Fruit fly (Drosophila melanogaster) whole organism, embryonic: ENCODE results near the gene Arp8.

Experiments
- Abd-B ChIP-seq: fragments of 200-800 bp; sonication (Bioruptor generic); optimal IDR thresholded peaks from 2 replicates; lab custom pipeline; 2018; ENCODE audit warnings: missing biosample characterization, mild to moderate bottlenecking, missing genetic modification characterization, moderate library complexity
- Antp ChIP-seq: fragments of 200-800 bp; sonication (Bioruptor generic); optimal IDR thresholded peaks from 3 replicates; lab custom pipeline; 2016; ENCODE audit warnings: missing biosample characterization, missing genetic modification characterization
- Asciz ChIP-seq: fragments of 200-800 bp; sonication (Bioruptor generic); optimal IDR thresholded peaks from 2 replicates; lab custom pipeline; 2017; ENCODE audit warnings: missing biosample characterization, mild to moderate bottlenecking, missing genetic modification characterization, missing genetic modification reagents
- CG11093 ChIP-seq: fragments of 200-800 bp; sonication (Bioruptor generic); IDR thresholded peaks from 3 replicates; pipeline ENCODE4 v1.3.6; 2022; ENCODE audit warnings: missing biosample characterization, missing genetic modification characterization
- CG17385 ChIP-seq: fragments of 200-800 bp; sonication (Bioruptor generic); optimal IDR thresholded peaks from 3 replicates; lab custom pipeline; 2018; ENCODE audit warnings: missing biosample characterization, mild to moderate bottlenecking, missing genetic modification characterization
- CG17568 ChIP-seq: fragments of 200-800 bp; sonication (Bioruptor generic); optimal IDR thresholded peaks from 2 replicates; lab custom pipeline; 2018; ENCODE audit warnings: missing biosample characterization, mild to moderate bottlenecking, missing genetic modification characterization, moderate library complexity
- CG18262 ChIP-seq: fragments of 200-800 bp; optimal IDR thresholded peaks from 3 replicates; lab custom pipeline; 2019; ENCODE audit warnings: missing biosample characterization, mild to moderate bottlenecking, missing genetic modification characterization, moderate library complexity
- CG31224 ChIP-seq: fragments of 200-800 bp; sonication (Bioruptor generic); IDR thresholded peaks from 2 replicates; pipeline ENCODE4 v1.3.6; 2022; ENCODE audit warnings: missing biosample characterization, missing genetic modification characterization
- CG32772 ChIP-seq: fragments of 200-800 bp; sonication (Bioruptor generic); IDR thresholded peaks from 2 replicates; pipeline ENCODE4 v1.3.6; 2022; ENCODE audit warnings: missing biosample characterization, missing genetic modification characterization
- CG3847 ChIP-seq: fragments of 200-800 bp; sonication (Bioruptor generic); IDR thresholded peaks from 2 replicates; pipeline ENCODE4 v1.3.6; 2022; ENCODE audit warnings: missing biosample characterization, missing genetic modification characterization
- CG4730 ChIP-seq: fragments of 200-800 bp; sonication (Bioruptor generic); IDR thresholded peaks from 2 replicates; pipeline ENCODE4 v1.3.6; 2022; ENCODE audit warnings: missing biosample characterization, missing genetic modification characterization
- CG6765 ChIP-seq: fragments of 200-800 bp; sonication (Bioruptor generic); optimal IDR thresholded peaks from 3 replicates; lab custom pipeline; 2017; ENCODE audit warnings: missing biosample characterization, mild to moderate bottlenecking, missing genetic modification characterization
- CG7745 ChIP-seq: fragments of 200-800 bp; sonication (Bioruptor generic); optimal IDR thresholded peaks from 2 replicates; lab custom pipeline; 2018; ENCODE audit warnings: missing biosample characterization, mild to moderate bottlenecking, missing genetic modification characterization, moderate library complexity
- Dek ChIP-seq: fragments of 200-800 bp; sonication (Bioruptor generic); optimal IDR thresholded peaks from 3 replicates; lab custom pipeline; 2019; ENCODE audit warnings: missing biosample characterization, mild to moderate bottlenecking, missing genetic modification characterization, moderate library complexity
- Dfd ChIP-seq, 2 experiments: fragments of >200 bp; optimal IDR thresholded peaks; 2 replicates each; lab custom pipeline; 2017; ENCODE audit warnings: missing biosample characterization in 2 of 2, missing genetic modification characterization in 2 of 2
- HHEX ChIP-seq: fragments of 200-800 bp; sonication (Bioruptor generic); optimal IDR thresholded peaks from 3 replicates; lab custom pipeline; 2017; ENCODE audit warnings: missing biosample characterization, mild to moderate bottlenecking, missing genetic modification characterization, missing genetic modification reagents
- Hr3 ChIP-seq: fragments of 200-800 bp; sonication (Bioruptor generic); optimal IDR thresholded peaks from 3 replicates; lab custom pipeline; 2016; ENCODE audit warnings: missing biosample characterization, missing genetic modification characterization
- Hr39 ChIP-seq: fragments of >200 bp; optimal IDR thresholded peaks from 2 replicates; lab custom pipeline; 2017
- Kr ChIP-seq: fragments of 200-800 bp; sonication (Bioruptor generic); optimal IDR thresholded peaks from 2 replicates; lab custom pipeline; 2017; ENCODE audit warnings: missing biosample characterization, mild to moderate bottlenecking, missing genetic modification characterization
- Lhr ChIP-seq: fragments of 200-800 bp; sonication (Bioruptor generic); optimal IDR thresholded peaks from 3 replicates; lab custom pipeline; 2017; ENCODE audit warnings: mild to moderate bottlenecking, missing biosample characterization, missing genetic modification reagents, missing genetic modification characterization
- MBD-R2 ChIP-seq: fragments of 200-800 bp; sonication (Bioruptor generic); IDR thresholded peaks from 2 replicates; pipeline ENCODE4 v1.3.6; 2022; ENCODE audit warnings: missing biosample characterization, missing genetic modification characterization
- Nf-YC ChIP-seq: fragments of 200-800 bp; optimal IDR thresholded peaks from 3 replicates; lab custom pipeline; 2019; ENCODE audit warnings: missing biosample characterization, mild to moderate bottlenecking, missing genetic modification characterization, moderate library complexity
- Oaz ChIP-seq: fragments of 200-800 bp; sonication (Bioruptor generic); IDR thresholded peaks from 2 replicates; pipeline ENCODE4 v1.3.6; 2022; ENCODE audit warnings: missing biosample characterization, missing genetic modification characterization
- Pdp1 ChIP-seq, 2 experiments: fragments of 200-800 bp; sonication (Bioruptor generic); optimal IDR thresholded peaks; 3 replicates each; lab custom pipeline; 2016; ENCODE audit warnings: missing biosample characterization in 2 of 2, missing genetic modification characterization in 2 of 2, mild to moderate bottlenecking in 1 of 2, moderate library complexity in 1 of 2
- Scr ChIP-seq: fragments of 200-800 bp; sonication (Bioruptor generic); IDR thresholded peaks from 2 replicates; pipeline ENCODE4 v1.3.6; 2022; ENCODE audit warnings: missing biosample characterization, missing genetic modification characterization; ENCODE audit not compliant: partially characterized antibody
- Sox100B ChIP-seq: fragments of 200-800 bp; sonication (Bioruptor generic); optimal IDR thresholded peaks from 3 replicates; lab custom pipeline; 2018; ENCODE audit warnings: missing biosample characterization, mild to moderate bottlenecking, missing genetic modification characterization
- Vsx1 ChIP-seq: fragments of 200-800 bp; sonication (Bioruptor generic); optimal IDR thresholded peaks from 2 replicates; lab custom pipeline; 2017; ENCODE audit warnings: missing biosample characterization, mild to moderate bottlenecking, missing genetic modification characterization, missing genetic modification reagents
- abd-A ChIP-seq: fragments of 200-800 bp; sonication (Bioruptor generic); optimal IDR thresholded peaks from 3 replicates; lab custom pipeline; 2019; ENCODE audit warnings: missing biosample characterization, mild to moderate bottlenecking, missing genetic modification characterization, moderate library complexity
- chinmo ChIP-seq: fragments of 200-800 bp; sonication (Bioruptor generic); IDR thresholded peaks from 4 replicates; pipeline ENCODE4 v1.3.6; 2022; ENCODE audit warnings: missing biosample characterization, missing genetic modification characterization; ENCODE audit not compliant: partially characterized antibody
- crol ChIP-seq: fragments of 200-800 bp; sonication (Bioruptor generic); IDR thresholded peaks from 2 replicates; pipeline ENCODE4 v1.3.6; 2022; ENCODE audit warnings: missing biosample characterization, missing genetic modification characterization
- crp ChIP-seq, 2 experiments: fragments of 200-800 bp; sonication (Bioruptor generic); optimal IDR thresholded peaks; 2 replicates in 1 of 2; 3 replicates in 1 of 2; lab custom pipeline; 2017; ENCODE audit warnings: missing biosample characterization in 2 of 2, missing genetic modification characterization in 2 of 2, mild to moderate bottlenecking in 1 of 2, moderate library complexity in 1 of 2
- dmrt11E ChIP-seq: fragments of 200-800 bp; sonication (Bioruptor generic); optimal IDR thresholded peaks from 3 replicates; lab custom pipeline; 2018; ENCODE audit warnings: missing biosample characterization, mild to moderate bottlenecking, missing genetic modification characterization, moderate library complexity
- exex ChIP-seq: fragments of 200-800 bp; sonication (Bioruptor generic); optimal IDR thresholded peaks from 4 replicates; lab custom pipeline; 2018; ENCODE audit warnings: missing biosample characterization, mild to moderate bottlenecking, missing genetic modification characterization, moderate library complexity
- gt ChIP-seq: fragments of 200-800 bp; sonication (Bioruptor generic); IDR thresholded peaks from 2 replicates; pipeline ENCODE4 v1.3.6; 2022; ENCODE audit warnings: missing biosample characterization, missing genetic modification characterization
- mirr ChIP-seq: fragments of 200-800 bp; sonication (Bioruptor generic); optimal IDR thresholded peaks from 3 replicates; lab custom pipeline; 2018; ENCODE audit warnings: missing biosample characterization, mild to moderate bottlenecking, missing genetic modification characterization
- nerfin-1 ChIP-seq: fragments of 200-800 bp; sonication (Bioruptor generic); optimal IDR thresholded peaks from 3 replicates; lab custom pipeline; 2019; ENCODE audit warnings: missing biosample characterization, mild to moderate bottlenecking, missing genetic modification characterization, moderate library complexity
- pho ChIP-seq: fragments of 200-800 bp; sonication (Bioruptor generic); optimal IDR thresholded peaks from 2 replicates; lab custom pipeline; 2016; ENCODE audit warnings: missing biosample characterization, missing genetic modification characterization
- psq ChIP-seq: fragments of 200-800 bp; sonication (Bioruptor generic); optimal IDR thresholded peaks from 2 replicates; lab custom pipeline; 2017; ENCODE audit warnings: missing biosample characterization, missing genetic modification characterization
- row ChIP-seq: fragments of 200-800 bp; sonication (Bioruptor generic); IDR thresholded peaks from 3 replicates; pipeline ENCODE4 v1.3.6; 2022; ENCODE audit warnings: missing biosample characterization, missing genetic modification characterization
- shn ChIP-seq: fragments of 200-800 bp; sonication (Bioruptor generic); optimal IDR thresholded peaks from 3 replicates; lab custom pipeline; 2016; ENCODE audit warnings: missing biosample characterization, missing genetic modification characterization
- sna ChIP-seq: fragments of 200-800 bp; sonication (Bioruptor generic); IDR thresholded peaks from 2 replicates; pipeline ENCODE4 v1.3.6; 2022; ENCODE audit warnings: missing biosample characterization, missing genetic modification characterization; ENCODE audit not compliant: partially characterized antibody
- tin ChIP-seq: fragments of 200-800 bp; sonication (Bioruptor generic); optimal IDR thresholded peaks from 3 replicates; lab custom pipeline; 2016; ENCODE audit warnings: missing biosample characterization, missing genetic modification characterization
- tio ChIP-seq: fragments of 200-800 bp; sonication (Bioruptor generic); optimal IDR thresholded peaks from 2 replicates; lab custom pipeline; 2017; ENCODE audit warnings: missing biosample characterization, missing genetic modification characterization, inconsistent platforms
- unc-4 ChIP-seq: fragments of 200-800 bp; sonication (Bioruptor generic); IDR thresholded peaks from 2 replicates; pipeline ENCODE4 v1.3.6; 2022; ENCODE audit warnings: missing biosample characterization, missing genetic modification characterization; ENCODE audit not compliant: partially characterized antibody
- unpg ChIP-seq: fragments of 200-800 bp; sonication (Bioruptor generic); optimal IDR thresholded peaks from 3 replicates; lab custom pipeline; 2018; ENCODE audit warnings: missing biosample characterization, mild to moderate bottlenecking, missing genetic modification characterization, moderate library complexity
- zen2 ChIP-seq: fragments of 200-800 bp; sonication (Bioruptor generic); IDR thresholded peaks from 3 replicates; pipeline ENCODE4 v1.3.6; 2022; ENCODE audit warnings: missing biosample characterization, missing genetic modification characterization; ENCODE audit not compliant: partially characterized antibody
- zfh1 ChIP-seq: fragments of 200-800 bp; sonication (Bioruptor generic); IDR thresholded peaks from 3 replicates; pipeline ENCODE4 v1.3.6; 2022; ENCODE audit warnings: missing biosample characterization, missing genetic modification characterization

Arp8 gene

dm6 chrX:17826807-17827703 lies 33.5 kb downstream of the Arp8 start, which contains the start of gene Socs16D (continued):
- peak; percentile 95 for TF ChIP-seq sna (GFP tag; lab: Robert Waterston, UW)
- TF ChIP-seq Sox100B = no peak
- TF ChIP-seq mirr (GFP tag; lab: Kevin White, UChicago) = peak; percentile 21
- peak; percentile 100 for TF ChIP-seq CG7745 (tag; lab: Kevin White, UChicago)
- TF ChIP-seq Oaz (GFP tag; lab: Robert Waterston, UW) = peak; percentile 24; the same call in 1 of the 2 replicates
- TF ChIP-seq unpg (GFP tag; lab: Kevin White, UChicago) = peak; percentile 15
- TF ChIP-seq shn (GFP tag; lab: Kevin White, UChicago) = no peak
- no peak for TF ChIP-seq nerfin-1 (tag; lab: Kevin White, UChicago)
- TF ChIP-seq psq (GFP tag; lab: Kevin White, UChicago) = no peak
- TF ChIP-seq CG18262 = no peak

- TF ChIP-seq Pdp1 (GFP tag; optimal IDR thresholded peaks at IDR 0.05; lab: Kevin White, UChicago) = peak in 1 of 2 experiments; percentile 18
- TF ChIP-seq CG32772 = no peak
- no peak for TF ChIP-seq CG17568 (GFP tag; lab: Kevin White, UChicago)
- TF ChIP-seq CG11093 = no peak
- no peak for TF ChIP-seq CG6765 (GFP tag; lab: Kevin White, UChicago)
- no peak for TF ChIP-seq crp (GFP tag; optimal IDR thresholded peaks at IDR 0.05; lab: Kevin White, UChicago)
- TF ChIP-seq tio (GFP tag; lab: Kevin White, UChicago) = no peak
- TF ChIP-seq HHEX (GFP tag; lab: Kevin White, UChicago) = no peak
- TF ChIP-seq pho (GFP tag; lab: Kevin White, UChicago) = no peak
- TF ChIP-seq row = no peak
- no peak for TF ChIP-seq Antp
- peak; percentile 83 for TF ChIP-seq Nf-YC (tag; lab: Kevin White, UChicago)
- TF ChIP-seq Dek = no peak
- no peak for TF ChIP-seq Kr (GFP tag; lab: Kevin White, UChicago)
- no peak for TF ChIP-seq gt
- TF ChIP-seq Abd-B (GFP tag; lab: Kevin White, UChicago) = no peak
- TF ChIP-seq unc-4 (GFP tag; lab: Robert Waterston, UW) = no peak
- peak; percentile 76 for TF ChIP-seq exex (tag; lab: Kevin White, UChicago)
- TF ChIP-seq CG3847 (GFP tag; lab: Robert Waterston, UW) = no peak
- no peak for TF ChIP-seq tin
- TF ChIP-seq abd-A (tag; lab: Kevin White, UChicago) = peak; percentile 28
- no peak for TF ChIP-seq Vsx1 (GFP tag; lab: Kevin White, UChicago)
- TF ChIP-seq CG4730 = no peak
- peak; percentile 13 for TF ChIP-seq CG17385 (GFP tag; lab: Kevin White, UChicago)
- TF ChIP-seq CG31224 (GFP tag; lab: Robert Waterston, UW) = no peak
- TF ChIP-seq dmrt11E = no peak
- no peak for TF ChIP-seq zfh1 (GFP tag; lab: Robert Waterston, UW)
- no peak for TF ChIP-seq Hr3 (GFP tag; lab: Kevin White, UChicago)
- TF ChIP-seq Dfd (GFP tag; optimal IDR thresholded peaks at IDR 0.05; lab: Kevin White, UChicago) = no peak
- no peak for TF ChIP-seq zen2 (GFP tag; lab: Robert Waterston, UW)
- no peak; the same call in 1 of the 2 replicates for TF ChIP-seq MBD-R2 (GFP tag; lab: Robert Waterston, UW)
- 0 out of 4 replicates have a peak, but pooled peaks have one; percentile 35 for TF ChIP-seq chinmo
- TF ChIP-seq Asciz (GFP tag; lab: Kevin White, UChicago) = no peak
- no peak for TF ChIP-seq Hr39 (lab: Kevin White, UChicago)
- TF ChIP-seq crol (GFP tag; lab: Robert Waterston, UW) = peak; percentile 94
- TF ChIP-seq Lhr (GFP tag; lab: Kevin White, UChicago) = no peak
- TF ChIP-seq Scr (GFP tag; lab: Robert Waterston, UW) = peak; percentile 16; the same call in 1 of the 2 replicates
Observed at dm6 chrX:17821466-17821865, 39.1 kb downstream of the Arp8 start.
